Fruit fly (Drosophila melanogaster): ENCODE results near the gene CG15916.

The CG15916 gene

DNA sequence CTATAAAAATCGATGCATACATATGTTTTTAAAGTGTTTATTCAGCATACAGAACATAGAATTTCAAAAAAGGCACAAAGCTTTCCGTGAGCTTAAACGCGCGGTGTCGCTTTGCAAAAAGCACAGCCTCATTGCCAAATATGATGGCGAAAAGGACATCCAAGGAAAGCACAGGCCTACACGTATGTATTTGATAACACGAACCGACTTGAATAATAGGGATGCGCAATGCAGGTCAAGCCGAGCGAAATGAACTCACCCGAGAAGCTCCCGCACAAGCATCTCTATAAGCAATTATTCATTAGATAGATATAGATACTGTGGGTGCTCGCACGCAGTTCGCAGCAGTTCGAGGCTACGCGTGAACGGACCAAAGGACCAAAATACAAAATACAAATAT is 34.4 kb downstream of the CG15916 start, which contains the start of gene Lcch3:
Gene Lcch3, plus strand, starts transcription at position 301 of the 400 bp plus-strand sequence.
- no peak for TF ChIP-seq GATAd (GFP tag; optimal IDR thresholded peaks at IDR 0.05)
- TF ChIP-seq OdsH (GFP tag; optimal IDR thresholded peaks at IDR 0.05): no peak
- no peak for TF ChIP-seq fru (GFP tag; optimal IDR thresholded peaks at IDR 0.05)
- TF ChIP-seq CG32264 (GFP tag; optimal IDR thresholded peaks at IDR 0.05): no peak
- no peak for TF ChIP-seq dsf (GFP tag; optimal IDR thresholded peaks at IDR 0.05; ENCODE audit: borderline replicate concordance)
- no peak for TF ChIP-seq h (GFP tag; optimal IDR thresholded peaks at IDR 0.05)
- no peak for TF ChIP-seq Myc (optimal IDR thresholded peaks at IDR 0.05)
- no peak for TF ChIP-seq psq (GFP tag; optimal IDR thresholded peaks at IDR 0.05)
- TF ChIP-seq N (GFP tag; optimal IDR thresholded peaks at IDR 0.05): no peak
- no peak for TF ChIP-seq dl (GFP tag; optimal IDR thresholded peaks at IDR 0.05; ENCODE audit: insufficient read depth in 1 of 2, partially characterized antibody in 2 of 2)
- no peak for TF ChIP-seq usp (GFP tag; optimal IDR thresholded peaks at IDR 0.05)
- TF ChIP-seq Hr78 (GFP tag; optimal IDR thresholded peaks at IDR 0.05): no peak
- no peak for TF ChIP-seq Rel (GFP tag; optimal IDR thresholded peaks at IDR 0.05)
- no peak for TF ChIP-seq Rel (tag; optimal IDR thresholded peaks at IDR 0.05)
- no peak for TF ChIP-seq sage (GFP tag; optimal IDR thresholded peaks at IDR 0.05)
- no peak for TF ChIP-seq pan (optimal IDR thresholded peaks at IDR 0.05)
- no peak for TF ChIP-seq Jra (GFP tag; optimal IDR thresholded peaks at IDR 0.05)
- TF ChIP-seq sv (GFP tag; optimal IDR thresholded peaks at IDR 0.05): no peak
- TF ChIP-seq Mio (GFP tag; optimal IDR thresholded peaks at IDR 0.05): no peak
- TF ChIP-seq CG9705 (GFP tag; optimal IDR thresholded peaks at IDR 0.05): no peak

DNA sequence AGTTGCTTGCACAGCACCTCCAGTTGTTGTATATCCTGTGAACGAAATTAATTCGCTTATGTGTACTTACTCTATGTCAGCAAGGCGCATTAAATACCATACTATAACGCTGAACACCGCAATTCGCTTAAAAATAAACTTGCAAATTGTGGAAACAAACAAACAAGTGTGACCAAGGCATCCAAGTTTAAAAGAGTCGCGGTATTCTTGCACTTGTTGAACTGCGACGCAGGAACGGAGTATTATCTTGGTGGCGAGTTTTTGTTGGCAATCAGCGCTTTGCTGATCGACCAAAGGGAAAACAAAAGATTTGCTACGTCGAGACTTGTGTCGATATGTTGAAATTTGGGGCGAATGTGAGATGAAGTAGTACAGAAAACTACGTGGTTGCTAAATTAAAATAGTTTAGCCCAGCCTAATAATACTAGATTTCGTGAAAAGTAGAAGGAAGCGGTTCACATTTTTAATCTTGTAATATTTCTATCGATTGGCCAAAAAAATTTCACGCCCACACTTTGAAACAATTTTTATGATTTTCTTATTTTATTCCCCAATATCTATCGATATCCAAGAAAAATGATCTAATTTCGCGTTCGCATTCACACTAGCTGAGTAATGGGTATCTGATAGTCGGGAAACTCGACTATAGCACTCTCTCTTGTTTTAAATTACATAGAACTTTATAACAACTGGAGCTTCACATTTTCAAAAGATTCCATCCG is 43.3 kb downstream of the CG15916 start, which contains the start of gene Ranbp16:
Gene Ranbp16, minus strand, starts transcription at position 364 of the 722 bp plus-strand sequence.
- TF ChIP-seq woc (GFP tag; optimal IDR thresholded peaks at IDR 0.05): peak; percentile 36
- TF ChIP-seq fru (GFP tag; optimal IDR thresholded peaks at IDR 0.05): no peak
- peak; percentile 90 for TF ChIP-seq N (GFP tag; optimal IDR thresholded peaks at IDR 0.05)
- TF ChIP-seq Hr78 (GFP tag; optimal IDR thresholded peaks at IDR 0.05): peak; percentile 79

DNA sequence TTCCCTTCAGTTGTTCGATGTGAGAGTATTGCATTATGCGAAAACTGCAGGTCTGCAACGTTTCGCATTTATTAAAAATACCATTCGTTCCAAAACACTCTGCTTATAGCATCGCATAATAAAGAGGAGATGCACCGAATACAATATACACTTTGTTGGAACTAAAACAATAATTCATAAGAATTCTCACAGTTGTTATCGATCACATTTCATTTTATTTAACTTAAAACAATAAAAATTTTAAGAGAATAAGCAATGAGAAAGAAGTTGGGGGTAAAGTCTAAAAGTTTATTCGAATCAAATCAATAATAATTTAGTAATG is 43.8 kb downstream of the CG15916 start:
- no peak for TF ChIP-seq usp (GFP tag; optimal IDR thresholded peaks at IDR 0.05)
- TF ChIP-seq woc (GFP tag; optimal IDR thresholded peaks at IDR 0.05): peak; percentile 6
- TF ChIP-seq dsf (GFP tag; optimal IDR thresholded peaks at IDR 0.05; ENCODE audit: borderline replicate concordance): no peak

DNA sequence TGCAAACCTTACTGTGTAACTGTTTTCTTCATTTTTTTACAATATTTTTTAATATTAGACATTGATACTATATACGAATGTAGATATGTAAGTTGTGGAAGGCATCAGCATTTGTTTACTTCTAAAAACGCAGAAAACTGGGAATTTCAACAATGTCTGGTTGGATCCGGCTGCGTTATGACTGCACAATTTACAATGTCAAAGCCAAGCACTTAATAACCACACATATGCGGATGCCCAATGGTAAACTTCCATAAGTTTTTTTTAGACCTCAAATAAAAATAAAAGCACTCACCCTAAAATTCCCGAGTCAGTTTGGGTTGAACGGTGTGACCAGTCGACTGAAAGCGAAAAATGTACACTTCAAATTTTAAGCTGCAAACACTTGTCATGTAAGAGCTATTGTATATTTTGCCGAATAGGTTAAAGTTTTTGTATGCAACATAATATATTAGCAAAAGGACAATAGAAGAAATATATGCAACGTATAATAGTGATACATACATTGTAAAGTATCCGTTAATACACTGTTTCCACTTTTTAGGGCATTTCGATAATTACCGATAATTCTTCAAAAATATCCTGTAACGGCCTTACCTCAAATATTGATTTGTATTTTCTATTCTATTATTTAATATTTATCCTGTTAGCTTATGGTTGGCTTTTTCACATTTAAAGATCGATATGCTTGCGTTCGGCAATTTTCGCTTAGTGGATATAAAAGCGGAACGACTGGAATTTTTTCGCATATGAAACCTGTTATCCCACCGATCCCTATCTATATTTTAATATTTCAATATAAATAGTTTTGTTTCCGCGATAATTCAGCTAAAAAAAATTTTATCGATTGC is 49.9 kb downstream of the CG15916 start, which contains the start of gene Stim:
Gene Stim, minus strand, starts transcription at position 347 of the 851 bp plus-strand sequence.
- TF ChIP-seq Hr78 (GFP tag; optimal IDR thresholded peaks at IDR 0.05): no peak
- no peak for TF ChIP-seq CG9705 (GFP tag; optimal IDR thresholded peaks at IDR 0.05)
- TF ChIP-seq Jra (GFP tag; optimal IDR thresholded peaks at IDR 0.05): no peak
- TF ChIP-seq dmrt93B (GFP tag; optimal IDR thresholded peaks at IDR 0.05): no peak
- TF ChIP-seq Dif (GFP tag; optimal IDR thresholded peaks at IDR 0.05; ENCODE audit: partially characterized antibody): no peak
- no peak for TF ChIP-seq Hnf4 (GFP tag; optimal IDR thresholded peaks at IDR 0.05)
- peak; percentile 67 for TF ChIP-seq N (GFP tag; optimal IDR thresholded peaks at IDR 0.05)
- TF ChIP-seq tai (GFP tag; optimal IDR thresholded peaks at IDR 0.05): no peak
- TF ChIP-seq Rel (GFP tag; optimal IDR thresholded peaks at IDR 0.05): no peak
- TF ChIP-seq Rel (tag; optimal IDR thresholded peaks at IDR 0.05): peak; percentile 86
- TF ChIP-seq pan (optimal IDR thresholded peaks at IDR 0.05): no peak
- TF ChIP-seq CG32264 (GFP tag; optimal IDR thresholded peaks at IDR 0.05): no peak
- no peak for TF ChIP-seq GATAd (GFP tag; optimal IDR thresholded peaks at IDR 0.05)
- no peak for TF ChIP-seq woc (GFP tag; optimal IDR thresholded peaks at IDR 0.05)

DNA sequence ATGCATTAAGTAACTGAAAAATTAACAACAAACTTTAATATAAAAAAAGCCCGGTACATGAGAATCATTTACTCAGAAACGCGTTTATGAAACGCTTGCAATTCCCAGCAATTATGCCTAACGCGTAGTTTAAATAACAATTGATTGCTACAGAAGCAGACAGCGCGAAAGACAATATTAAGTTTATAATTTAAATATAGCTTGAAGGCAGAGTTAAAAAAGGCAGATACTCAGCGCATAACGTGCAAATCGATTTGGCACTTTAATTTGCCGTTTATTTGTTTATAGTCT is 50.5 kb downstream of the CG15916 start, which contains the start of gene CG8924:
Gene CG8924, plus strand, starts transcription at position 122 of the 291 bp plus-strand sequence.
- no peak for TF ChIP-seq usp (GFP tag; optimal IDR thresholded peaks at IDR 0.05)
- no peak for TF ChIP-seq dmrt93B (GFP tag; optimal IDR thresholded peaks at IDR 0.05)
- no peak for TF ChIP-seq CG32264 (GFP tag; optimal IDR thresholded peaks at IDR 0.05)
- no peak for TF ChIP-seq ey (GFP tag; optimal IDR thresholded peaks at IDR 0.05)
- no peak for TF ChIP-seq Sp1 (GFP tag; optimal IDR thresholded peaks at IDR 0.05)
- no peak for TF ChIP-seq OdsH (GFP tag; optimal IDR thresholded peaks at IDR 0.05)
- TF ChIP-seq CrebA (GFP tag; optimal IDR thresholded peaks at IDR 0.05; ENCODE audit: borderline replicate concordance): no peak
- no peak for TF ChIP-seq br (GFP tag; optimal IDR thresholded peaks at IDR 0.05)
- no peak for TF ChIP-seq Myc (optimal IDR thresholded peaks at IDR 0.05)
- no peak for TF ChIP-seq Hr83 (GFP tag; optimal IDR thresholded peaks at IDR 0.05; ENCODE audit: poor library complexity, severe bottlenecking)
- no peak for TF ChIP-seq lola (GFP tag; optimal IDR thresholded peaks at IDR 0.05)
- TF ChIP-seq brk (GFP tag; optimal IDR thresholded peaks at IDR 0.05): no peak
- TF ChIP-seq sage (GFP tag; optimal IDR thresholded peaks at IDR 0.05): no peak
- TF ChIP-seq sv (GFP tag; optimal IDR thresholded peaks at IDR 0.05): no peak
- TF ChIP-seq N (GFP tag; optimal IDR thresholded peaks at IDR 0.05): no peak
- TF ChIP-seq Vsx2 (GFP tag; optimal IDR thresholded peaks at IDR 0.05; ENCODE audit: partially characterized antibody): no peak
- no peak for TF ChIP-seq dl (GFP tag; optimal IDR thresholded peaks at IDR 0.05; ENCODE audit: insufficient read depth in 1 of 2, partially characterized antibody in 2 of 2)
- no peak for TF ChIP-seq pan (optimal IDR thresholded peaks at IDR 0.05)
